Worm (Caenorhabditis elegans) whole organism, L3 larva: ENCODE data around the gene ttr-11.

ENCODE experiments used
- ama-1 ChIP-seq: fragments of 150-350 bp; optimal IDR thresholded peaks from 2 replicates; lab custom pipeline; 2018
- ceh-82 ChIP-seq: fragments of 150-350 bp; optimal IDR thresholded peaks from 2 replicates; lab custom pipeline; 2014; ENCODE audit warnings: missing biosample characterization, missing genetic modification characterization
- elt-2 ChIP-seq: sonication (generic microtip); optimal IDR thresholded peaks from 2 replicates; lab custom pipeline; 2016; ENCODE audit warnings: missing genetic modification reagents, mild to moderate bottlenecking, missing genetic modification characterization, missing compliant biosample characterization
- nhr-25 ChIP-seq: sonication (generic microtip); optimal IDR thresholded peaks from 2 replicates; lab custom pipeline; 2017; ENCODE audit warnings: missing biosample characterization, missing genetic modification characterization
- pha-4 ChIP-seq: fragments of 150-350 bp; optimal IDR thresholded peaks from 2 replicates; lab custom pipeline; 2014; ENCODE audit warnings: missing biosample characterization, missing genetic modification reagents, missing genetic modification characterization
- sea-2 ChIP-seq: fragments of 150-350 bp; sonication (generic microtip); optimal IDR thresholded peaks from 4 replicates; lab custom pipeline; 2014; ENCODE audit warnings: missing biosample characterization, missing genetic modification reagents, missing genetic modification characterization
- snpc-4 ChIP-seq: fragments of 150-350 bp; optimal IDR thresholded peaks from 2 replicates; lab custom pipeline; 2014; ENCODE audit warnings: missing biosample characterization, missing genetic modification characterization

- no peak for TF ChIP-seq nhr-25 (tag; lab: Kevin White, UChicago)
- TF ChIP-seq ama-1: no peak
- TF ChIP-seq sea-2 (GFP tag; lab: Kevin White, UChicago): no peak
- TF ChIP-seq pha-4 (tag; lab: Kevin White, UChicago): no peak
- TF ChIP-seq snpc-4 (tag; lab: Kevin White, UChicago): no peak
- no peak for TF ChIP-seq ceh-82 (tag; lab: Kevin White, UChicago)
- TF ChIP-seq elt-2 (tag; lab: Kevin White, UChicago): no peak
These were observed 36.7 kb upstream of the ttr-11 start, which contains the start of gene F26F2.3 for ce11 chrV:20566454-20566853.
